Fruit fly (Drosophila melanogaster) Kc167 (cell line): ENCODE results near the gene CG8379.

Experiments used
- Myc ChIP-seq: fragments of >200 bp; optimal IDR thresholded peaks from 2 replicates; lab custom pipeline; 2017; ENCODE audit warnings: missing external identifiers
- Sin3A ChIP-seq: fragments of >200 bp; optimal IDR thresholded peaks from 2 replicates; lab custom pipeline; 2018; ENCODE audit warnings: missing external identifiers
- h ChIP-seq: fragments of >200 bp; optimal IDR thresholded peaks from 3 replicates; lab custom pipeline; 2018; ENCODE audit warnings: missing external identifiers
- insv ChIP-seq: fragments of >200 bp; optimal IDR thresholded peaks from 3 replicates; lab custom pipeline; 2018; ENCODE audit warnings: missing external identifiers
- psq ChIP-seq: fragments of >200 bp; optimal IDR thresholded peaks from 2 replicates; lab custom pipeline; 2017; ENCODE audit warnings: missing external identifiers
- ttk ChIP-seq: sonication (Bioruptor generic); optimal IDR thresholded peaks from 2 replicates; lab custom pipeline; 2017; ENCODE audit warnings: missing external identifiers

Gene CG8379

dm6 chr3R:8862208-8862607 is 38.0 kb downstream of the CG8379 start:
- TF ChIP-seq insv (no peak), ttk (lab: Kevin White, UChicago) (no peak), h (lab: Kevin White, UChicago) (no peak), Sin3A (lab: Kevin White, UChicago) (no peak), Myc (lab: Kevin White, UChicago) (no peak), psq (lab: Kevin White, UChicago) (no peak)

DNA sequence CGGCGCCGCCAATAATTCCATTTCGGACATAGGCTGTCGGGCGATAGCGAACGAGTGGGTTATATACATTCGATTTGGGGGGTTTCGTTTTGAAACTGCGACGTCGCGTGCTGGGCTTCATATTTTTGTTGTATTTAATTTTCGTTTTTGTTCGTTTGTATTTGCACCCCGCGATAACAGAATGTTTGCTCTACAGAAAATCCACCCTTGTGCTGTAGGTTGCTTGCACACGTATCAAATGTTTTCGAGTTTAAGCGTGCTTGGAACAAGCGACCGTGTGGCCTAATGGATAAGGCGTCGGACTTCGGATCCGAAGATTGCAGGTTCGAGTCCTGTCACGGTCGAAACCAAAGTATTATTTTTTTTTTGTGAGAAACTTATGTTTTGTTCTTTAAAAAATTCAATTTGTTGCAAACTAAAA is 38.5 kb downstream of the CG8379 start:
- TF ChIP-seq insv (no peak), ttk (lab: Kevin White, UChicago) (no peak), Sin3A (lab: Kevin White, UChicago) (no peak), h (lab: Kevin White, UChicago) (no peak), Myc (lab: Kevin White, UChicago) (no peak), psq (lab: Kevin White, UChicago) (no peak)

- TF ChIP-seq Myc (lab: Kevin White, UChicago) (no peak), psq (lab: Kevin White, UChicago) (no peak), h (lab: Kevin White, UChicago) (no peak), Sin3A (lab: Kevin White, UChicago) (no peak), insv (no peak), ttk (lab: Kevin White, UChicago) (no peak)
Observed at dm6 chr3R:8863094-8863865, 39.1 kb downstream of the CG8379 start.

DNA sequence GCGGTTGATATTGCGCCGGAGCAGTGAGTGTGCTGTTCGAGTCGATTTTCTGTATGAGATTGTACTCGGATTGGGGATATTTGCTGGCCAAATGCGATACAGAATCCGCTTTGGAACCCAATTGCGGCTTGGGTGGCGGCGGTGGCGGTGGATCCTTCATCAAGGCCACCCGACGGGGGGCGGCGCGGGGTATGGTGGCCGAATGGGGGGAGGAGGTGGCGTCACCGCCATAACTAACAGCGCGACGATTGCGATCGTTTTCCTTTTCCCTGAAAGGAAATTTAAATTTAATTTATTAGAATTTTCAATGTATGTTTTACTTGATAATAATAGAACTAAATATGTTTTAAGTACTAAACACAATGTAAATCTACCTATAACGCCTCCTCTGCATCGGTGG is 40.8 kb downstream of the CG8379 start:
- TF ChIP-seq ttk (lab: Kevin White, UChicago) (no peak), psq (lab: Kevin White, UChicago) (no peak), h (lab: Kevin White, UChicago) (no peak), Sin3A (lab: Kevin White, UChicago) (no peak), Myc (lab: Kevin White, UChicago) (no peak)

DNA sequence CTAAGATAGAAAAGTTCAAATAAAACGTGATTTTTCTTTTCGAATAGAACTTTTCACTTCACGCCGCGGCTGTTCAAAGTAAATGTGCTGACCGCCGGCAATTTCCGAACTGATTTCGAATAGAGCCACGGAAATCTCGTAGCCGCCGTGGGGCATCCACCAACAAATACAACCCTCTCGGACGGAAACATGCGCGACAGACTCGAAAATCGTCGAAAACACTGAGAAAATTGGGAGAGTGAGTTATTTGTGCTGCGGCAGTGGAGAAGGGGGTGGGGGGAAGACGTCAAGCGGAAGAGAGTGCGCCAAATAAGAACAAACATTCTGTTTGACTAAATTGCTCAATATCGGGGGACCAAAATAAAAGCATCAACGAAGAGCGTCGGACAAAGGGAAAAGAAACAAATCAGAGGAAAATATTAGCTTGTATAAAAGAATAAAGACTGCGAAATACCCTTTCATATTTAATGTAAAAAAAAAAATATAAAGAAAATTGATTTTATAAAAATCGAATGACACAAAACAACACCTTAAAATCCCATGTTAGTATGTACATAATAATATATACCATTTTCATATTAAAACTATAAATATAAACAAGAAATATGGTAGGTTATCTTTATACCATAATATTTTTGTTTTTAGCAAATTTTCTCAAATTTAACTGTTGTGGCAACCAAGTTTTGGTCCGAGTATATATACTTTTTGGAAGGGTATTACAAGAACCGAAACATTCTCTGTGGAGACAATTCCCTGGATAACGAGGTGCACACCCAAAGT is 43.3 kb downstream of the CG8379 start:
- TF ChIP-seq insv (no peak), Sin3A (lab: Kevin White, UChicago) (no peak), Myc (lab: Kevin White, UChicago) (no peak), h (lab: Kevin White, UChicago) (no peak), psq (lab: Kevin White, UChicago) (no peak), ttk (lab: Kevin White, UChicago) (no peak)

DNA sequence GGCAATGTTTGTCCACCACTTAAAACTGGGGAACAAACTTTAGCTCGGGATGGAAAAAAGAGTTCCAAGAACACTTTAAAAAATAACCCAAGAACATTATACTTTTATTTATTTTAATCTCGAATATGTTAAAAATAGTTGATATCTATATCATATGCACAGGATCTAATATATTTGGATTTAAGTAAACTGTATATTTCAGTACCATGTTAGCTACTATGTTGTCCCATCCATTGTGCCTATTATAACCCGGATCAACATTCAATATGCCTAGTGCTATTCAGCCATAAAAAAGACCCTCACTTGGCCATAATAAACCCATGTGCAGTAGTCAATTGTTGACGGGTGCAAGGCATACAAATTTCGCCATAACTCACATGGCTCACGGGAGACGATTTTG is 51.5 kb downstream of the CG8379 start:
- TF ChIP-seq Sin3A (lab: Kevin White, UChicago): no peak
- TF ChIP-seq ttk (lab: Kevin White, UChicago): no peak
- TF ChIP-seq psq (lab: Kevin White, UChicago): no peak
- TF ChIP-seq Myc (lab: Kevin White, UChicago): no peak
- no peak for TF ChIP-seq insv
- TF ChIP-seq h (lab: Kevin White, UChicago): no peak
